Worm (Caenorhabditis elegans) whole organism, L4 larva: ENCODE data around the gene rfc-1.

Experiments used
- F10B5.3 ChIP-seq: sonication (generic microtip); optimal IDR thresholded peaks from 2 replicates; lab custom pipeline; 2016; ENCODE audit warnings: mild to moderate bottlenecking, missing genetic modification characterization, missing compliant biosample characterization
- Y75B8A.6 ChIP-seq: fragments of 200-800 bp; sonication (Bioruptor generic); IDR thresholded peaks from 2 replicates; pipeline ENCODE4 v1.3.6; 2022; ENCODE audit warnings: missing genetic modification reagents, missing genetic modification characterization, missing compliant biosample characterization
- ama-1 ChIP-seq: fragments of 150-350 bp; optimal IDR thresholded peaks from 2 replicates; lab custom pipeline; 2014; ENCODE audit warnings: inconsistent platforms, mixed read lengths
- fkh-10 ChIP-seq: fragments of 150-350 bp; optimal IDR thresholded peaks from 2 replicates; lab custom pipeline; 2014; ENCODE audit warnings: missing biosample characterization, missing genetic modification reagents, missing genetic modification characterization
- hlh-11 ChIP-seq: fragments of 200-800 bp; sonication (Bioruptor generic); optimal IDR thresholded peaks from 2 replicates; lab custom pipeline; 2018; ENCODE audit warnings: mild to moderate bottlenecking, missing genetic modification characterization, missing compliant biosample characterization
- lim-7 ChIP-seq: fragments of 200-800 bp; sonication (Bioruptor generic); IDR thresholded peaks from 2 replicates; pipeline ENCODE4 v1.3.6; 2022; ENCODE audit warnings: missing genetic modification characterization, missing compliant biosample characterization
- lin-39 ChIP-seq: fragments of 150-350 bp; optimal IDR thresholded peaks from 2 replicates; lab custom pipeline; 2014; ENCODE audit warnings: missing biosample characterization, missing genetic modification reagents, missing genetic modification characterization
- lsy-2 ChIP-seq, 2 experiments: fragments of 150-350 bp in 1 of 2; sonication (generic microtip) in 1 of 2; optimal IDR thresholded peaks; 2 replicates each; lab custom pipeline; 2014 to 2017; ENCODE audit warnings: missing biosample characterization in 2 of 2, missing genetic modification characterization in 2 of 2
- skn-1 ChIP-seq: fragments of 150-350 bp; optimal IDR thresholded peaks from 2 replicates; lab custom pipeline; 2014; ENCODE audit warnings: missing biosample characterization, missing genetic modification characterization
- zag-1 ChIP-seq: fragments of 150-350 bp; optimal IDR thresholded peaks from 2 replicates; lab custom pipeline; 2014; ENCODE audit warnings: missing biosample characterization, missing genetic modification characterization

ce11 chrV:14656970-14657369 lies 11.2 kb upstream of the rfc-1 start:
- TF ChIP-seq fkh-10 (GFP tag; lab: Kevin White, UChicago) (no peak), Y75B8A.6 (GFP tag; lab: Robert Waterston, UW) (no peak), skn-1 (tag; lab: Kevin White, UChicago) (no peak), lin-39 (tag; lab: Kevin White, UChicago) (no peak), F10B5.3 (tag; lab: Kevin White, UChicago) (no peak), ama-1 (lab: Kevin White, UChicago) (no peak), zag-1 (tag; lab: Kevin White, UChicago) (no peak), lsy-2 (tag; optimal IDR thresholded peaks at IDR 0.05; lab: Kevin White, UChicago) (no peak), lim-7 (GFP tag; lab: Robert Waterston, UW) (no peak), hlh-11 (tag; lab: Kevin White, UChicago) (no peak)
